Worm (Caenorhabditis elegans): ENCODE data around the gene vps-50.

vps-50 gene

ce11 chrIII:10895817-10896413 lies 26.9 kb downstream of the vps-50 start, which contains the start of gene com-1:
Gene com-1, plus strand, starts transcription at chrIII:10896363.
- TF ChIP-seq alr-1 (tag; optimal IDR thresholded peaks at IDR 0.05) (no peak), lin-11 (tag; optimal IDR thresholded peaks at IDR 0.05) (no peak), C34F6.9 (tag; optimal IDR thresholded peaks at IDR 0.05) (peak; percentile 62), mab-5 (tag; optimal IDR thresholded peaks at IDR 0.05) (no peak), Y55F3AM.14 (GFP tag; optimal IDR thresholded peaks at IDR 0.05) (no peak), nhr-12 (tag; optimal IDR thresholded peaks at IDR 0.05) (no peak), blmp-1 (tag; optimal IDR thresholded peaks at IDR 0.05; ENCODE audit: insufficient read depth) (no peak), zag-1 (tag; optimal IDR thresholded peaks at IDR 0.05) (no peak), ama-1 (optimal IDR thresholded peaks at IDR 0.05) (no peak), nhr-237 (tag; optimal IDR thresholded peaks at IDR 0.05) (no peak), nhr-23 (tag; optimal IDR thresholded peaks at IDR 0.05) (no peak), nhr-77 (tag; optimal IDR thresholded peaks at IDR 0.05) (no peak), lin-39 (tag; optimal IDR thresholded peaks at IDR 0.05) (no peak), nhr-21 (tag; optimal IDR thresholded peaks at IDR 0.05) (no peak), sma-9 (GFP tag; optimal IDR thresholded peaks at IDR 0.05) (no peak), sma-9 (tag; optimal IDR thresholded peaks at IDR 0.05) (no peak), dmd-4 (tag; optimal IDR thresholded peaks at IDR 0.05) (no peak), gmeb-1 (tag; optimal IDR thresholded peaks at IDR 0.05) (peak; percentile 57), lsy-2 (tag; optimal IDR thresholded peaks at IDR 0.05) (peak in 1 of 2 experiments; percentile 66), mdl-1 (tag; optimal IDR thresholded peaks at IDR 0.05) (no peak), nhr-25 (tag; optimal IDR thresholded peaks at IDR 0.05) (no peak), unc-55 (GFP tag; optimal IDR thresholded peaks at IDR 0.05) (peak; percentile 68), nhr-11 (tag; optimal IDR thresholded peaks at IDR 0.05) (no peak), elt-3 (tag; optimal IDR thresholded peaks at IDR 0.05) (no peak), egl-27 (tag; optimal IDR thresholded peaks at IDR 0.05) (no peak), unc-62 (GFP tag; optimal IDR thresholded peaks at IDR 0.05) (no peak), nhr-6 (tag; optimal IDR thresholded peaks at IDR 0.05) (no peak), ZK546.5 (tag; optimal IDR thresholded peaks at IDR 0.05) (no peak), ceh-16 (tag; optimal IDR thresholded peaks at IDR 0.05) (no peak), nhr-10 (tag; optimal IDR thresholded peaks at IDR 0.05) (no peak), lin-13 (GFP tag; optimal IDR thresholded peaks at IDR 0.05) (peak; percentile 41), ceh-82 (tag; optimal IDR thresholded peaks at IDR 0.05) (no peak), sma-3 (GFP tag; optimal IDR thresholded peaks at IDR 0.05) (no peak), ztf-11 (tag; optimal IDR thresholded peaks at IDR 0.05) (no peak), aly-2 (tag; optimal IDR thresholded peaks at IDR 0.05) (no peak), peb-1 (tag; optimal IDR thresholded peaks at IDR 0.05) (no peak), elt-1 (tag; optimal IDR thresholded peaks at IDR 0.05) (no peak), ztf-4 (tag; optimal IDR thresholded peaks at IDR 0.05) (no peak), mbf-1 (tag; optimal IDR thresholded peaks at IDR 0.05) (no peak), sem-4 (tag; optimal IDR thresholded peaks at IDR 0.05) (no peak), fos-1 (tag; optimal IDR thresholded peaks at IDR 0.05) (no peak), F13H6.1 (tag; optimal IDR thresholded peaks at IDR 0.05) (no peak), crh-2 (tag; optimal IDR thresholded peaks at IDR 0.05) (no peak), ztf-1 (GFP tag; conservative IDR thresholded peaks at IDR 0.05) (no peak), unc-39 (tag; optimal IDR thresholded peaks at IDR 0.05) (no peak)

ce11 chrIII:10902341-10902740 lies 33.3 kb downstream of the vps-50 start, which contains the start of gene unc-119:
Gene unc-119, plus strand, starts transcription at chrIII:10902641.
- no peak for TF ChIP-seq snpc-4 (tag; optimal IDR thresholded peaks at IDR 0.05)
- TF ChIP-seq egl-27 (tag; optimal IDR thresholded peaks at IDR 0.05): no peak
- no peak for TF ChIP-seq nhr-6 (tag; optimal IDR thresholded peaks at IDR 0.05)
- TF ChIP-seq Y55F3AM.14 (GFP tag; optimal IDR thresholded peaks at IDR 0.05): no peak
- no peak for TF ChIP-seq nhr-12 (tag; optimal IDR thresholded peaks at IDR 0.05)
- no peak for TF ChIP-seq lsy-2 (tag; optimal IDR thresholded peaks at IDR 0.05)
- TF ChIP-seq mbf-1 (tag; optimal IDR thresholded peaks at IDR 0.05): no peak
- no peak for TF ChIP-seq C34F6.9 (tag; optimal IDR thresholded peaks at IDR 0.05)
- no peak for TF ChIP-seq nhr-23 (tag; optimal IDR thresholded peaks at IDR 0.05)
- no peak for TF ChIP-seq nhr-25 (tag; optimal IDR thresholded peaks at IDR 0.05)
- TF ChIP-seq ztf-11 (tag; optimal IDR thresholded peaks at IDR 0.05): no peak
- no peak for TF ChIP-seq sem-4 (tag; optimal IDR thresholded peaks at IDR 0.05)
- TF ChIP-seq unc-62 (GFP tag; optimal IDR thresholded peaks at IDR 0.05): no peak
- no peak for TF ChIP-seq gmeb-1 (tag; optimal IDR thresholded peaks at IDR 0.05)
- no peak for TF ChIP-seq sma-9 (GFP tag; optimal IDR thresholded peaks at IDR 0.05)
- TF ChIP-seq sma-9 (tag; optimal IDR thresholded peaks at IDR 0.05): no peak
- no peak for TF ChIP-seq fos-1 (tag; optimal IDR thresholded peaks at IDR 0.05)

Data from whole organism, L2 larva.